Fruit fly (Drosophila melanogaster) whole organism, embryonic: ENCODE results near the gene PNKP.

ENCODE experiments used
- Atf3 ChIP-seq: fragments of 200-800 bp; sonication (Bioruptor generic); optimal IDR thresholded peaks from 3 replicates; lab custom pipeline; 2016; ENCODE audit warnings: missing biosample characterization, missing genetic modification characterization
- CG12219 ChIP-seq: fragments of 200-800 bp; sonication (Bioruptor generic); optimal IDR thresholded peaks from 3 replicates; lab custom pipeline; 2018; ENCODE audit warnings: missing biosample characterization, mild to moderate bottlenecking, missing genetic modification characterization
- CG12299 ChIP-seq: fragments of 200-800 bp; sonication (Bioruptor generic); optimal IDR thresholded peaks from 2 replicates; lab custom pipeline; 2018; ENCODE audit warnings: missing biosample characterization, mild to moderate bottlenecking, missing genetic modification characterization
- CG12659 ChIP-seq: fragments of 200-800 bp; sonication (Bioruptor generic); optimal IDR thresholded peaks from 3 replicates; lab custom pipeline; 2017; ENCODE audit warnings: mild to moderate bottlenecking, missing biosample characterization, missing genetic modification reagents, missing genetic modification characterization
- CG17186 ChIP-seq: fragments of 200-800 bp; sonication (Bioruptor generic); optimal IDR thresholded peaks from 3 replicates; lab custom pipeline; 2017; ENCODE audit warnings: missing biosample characterization, missing genetic modification reagents, missing genetic modification characterization
- CG17328 ChIP-seq: fragments of 200-800 bp; sonication (Bioruptor generic); IDR thresholded peaks from 2 replicates; pipeline ENCODE4 v1.3.6; 2022; ENCODE audit warnings: missing biosample characterization, missing genetic modification characterization
- CG17385 ChIP-seq: fragments of 200-800 bp; sonication (Bioruptor generic); optimal IDR thresholded peaks from 3 replicates; lab custom pipeline; 2018; ENCODE audit warnings: missing biosample characterization, mild to moderate bottlenecking, missing genetic modification characterization
- CG17829 ChIP-seq: fragments of 200-800 bp; optimal IDR thresholded peaks from 2 replicates; lab custom pipeline; 2019; ENCODE audit warnings: missing biosample characterization, mild to moderate bottlenecking, missing genetic modification characterization, moderate library complexity
- CG3065 ChIP-seq: fragments of 200-800 bp; sonication (Bioruptor generic); optimal IDR thresholded peaks from 2 replicates; lab custom pipeline; 2016; ENCODE audit warnings: missing biosample characterization, missing genetic modification characterization
- CG31224 ChIP-seq: fragments of 200-800 bp; sonication (Bioruptor generic); IDR thresholded peaks from 2 replicates; pipeline ENCODE4 v1.3.6; 2022; ENCODE audit warnings: missing biosample characterization, missing genetic modification characterization
- CG4730 ChIP-seq: fragments of 200-800 bp; sonication (Bioruptor generic); IDR thresholded peaks from 2 replicates; pipeline ENCODE4 v1.3.6; 2022; ENCODE audit warnings: missing biosample characterization, missing genetic modification characterization
- CG4854 ChIP-seq: fragments of 200-800 bp; sonication (Bioruptor generic); optimal IDR thresholded peaks from 2 replicates; lab custom pipeline; 2016; ENCODE audit warnings: missing biosample characterization, missing genetic modification characterization, inconsistent platforms
- CG8924 ChIP-seq: fragments of 200-800 bp; optimal IDR thresholded peaks from 3 replicates; lab custom pipeline; 2019; ENCODE audit warnings: missing biosample characterization, mild to moderate bottlenecking, missing genetic modification characterization, moderate library complexity
- CG9817 ChIP-seq: fragments of 200-800 bp; sonication (Bioruptor generic); optimal IDR thresholded peaks from 2 replicates; lab custom pipeline; 2018; ENCODE audit warnings: missing biosample characterization, mild to moderate bottlenecking, missing genetic modification characterization, moderate library complexity
- CHES-1-like ChIP-seq: fragments of 200-800 bp; sonication (Bioruptor generic); optimal IDR thresholded peaks from 2 replicates; lab custom pipeline; 2016; ENCODE audit warnings: missing biosample characterization, missing genetic modification characterization
- CkIIα-i1 ChIP-seq: fragments of 200-800 bp; sonication (Bioruptor generic); IDR thresholded peaks from 2 replicates; pipeline ENCODE4 v1.3.6; 2022; ENCODE audit warnings: missing biosample characterization, missing genetic modification characterization
- CoRest ChIP-seq: fragments of 200-800 bp; sonication (Bioruptor generic); optimal IDR thresholded peaks from 3 replicates; lab custom pipeline; 2018; ENCODE audit warnings: missing biosample characterization, mild to moderate bottlenecking, missing genetic modification characterization, moderate library complexity
- Dad ChIP-seq: fragments of 200-800 bp; sonication (Bioruptor generic); optimal IDR thresholded peaks from 3 replicates; lab custom pipeline; 2016; ENCODE audit warnings: missing biosample characterization, missing genetic modification characterization
- ERR ChIP-seq: fragments of 200-800 bp; sonication (Bioruptor generic); optimal IDR thresholded peaks from 2 replicates; lab custom pipeline; 2016; ENCODE audit warnings: missing biosample characterization, missing genetic modification characterization
- Ets65A ChIP-seq: fragments of 200-800 bp; sonication (Bioruptor generic); peaks from one replicate; lab custom pipeline; 2016; ENCODE audit warnings: missing biosample characterization, missing genetic modification characterization
- Gug ChIP-seq: fragments of 200-800 bp; sonication (Bioruptor generic); IDR thresholded peaks from 4 replicates; pipeline ENCODE4 v1.3.6; 2022; ENCODE audit warnings: missing biosample characterization, missing genetic modification characterization
- Hand ChIP-seq: fragments of 200-800 bp; sonication (Bioruptor generic); optimal IDR thresholded peaks from 2 replicates; lab custom pipeline; 2017; ENCODE audit warnings: mild to moderate bottlenecking, missing biosample characterization, missing genetic modification reagents, missing genetic modification characterization
- HmgZ ChIP-seq: fragments of 200-800 bp; sonication (Bioruptor generic); optimal IDR thresholded peaks from 2 replicates; lab custom pipeline; 2018; ENCODE audit warnings: missing biosample characterization, mild to moderate bottlenecking, missing genetic modification characterization
- Hmr ChIP-seq: fragments of 200-800 bp; sonication (Bioruptor generic); optimal IDR thresholded peaks from 3 replicates; lab custom pipeline; 2017; ENCODE audit warnings: mild to moderate bottlenecking, missing biosample characterization, missing genetic modification reagents, missing genetic modification characterization
- Nf-YA ChIP-seq: fragments of 200-800 bp; sonication (Bioruptor generic); IDR thresholded peaks from 2 replicates; pipeline ENCODE4 v1.3.6; 2022; ENCODE audit warnings: missing biosample characterization, missing genetic modification characterization
- abd-A ChIP-seq: fragments of 200-800 bp; sonication (Bioruptor generic); optimal IDR thresholded peaks from 3 replicates; lab custom pipeline; 2019; ENCODE audit warnings: missing biosample characterization, mild to moderate bottlenecking, missing genetic modification characterization, moderate library complexity
- bowl ChIP-seq: fragments of 200-800 bp; sonication (Bioruptor generic); IDR thresholded peaks from 2 replicates; pipeline ENCODE4 v1.3.6; 2022; ENCODE audit warnings: missing biosample characterization, missing genetic modification characterization
- btn ChIP-seq: fragments of 200-800 bp; sonication (Bioruptor generic); optimal IDR thresholded peaks from 2 replicates; lab custom pipeline; 2016; ENCODE audit warnings: missing biosample characterization, missing genetic modification characterization
- ci ChIP-seq: fragments of 200-800 bp; sonication (Bioruptor generic); IDR thresholded peaks from 3 replicates; pipeline ENCODE4 v1.3.6; 2022; ENCODE audit warnings: missing biosample characterization, missing genetic modification characterization
- cwo ChIP-seq: fragments of 200-800 bp; sonication (Bioruptor generic); optimal IDR thresholded peaks from 3 replicates; lab custom pipeline; 2017; ENCODE audit warnings: missing biosample characterization, missing genetic modification characterization, mild to moderate bottlenecking, moderate library complexity, missing genetic modification reagents
- ems ChIP-seq: fragments of 200-800 bp; sonication (Bioruptor generic); optimal IDR thresholded peaks from 3 replicates; lab custom pipeline; 2016; ENCODE audit warnings: missing biosample characterization, missing genetic modification characterization
- exex ChIP-seq: fragments of 200-800 bp; sonication (Bioruptor generic); optimal IDR thresholded peaks from 4 replicates; lab custom pipeline; 2018; ENCODE audit warnings: missing biosample characterization, mild to moderate bottlenecking, missing genetic modification characterization, moderate library complexity
- gcm ChIP-seq: fragments of 200-800 bp; sonication (Bioruptor generic); optimal IDR thresholded peaks from 2 replicates; lab custom pipeline; 2019; ENCODE audit warnings: missing biosample characterization, mild to moderate bottlenecking, missing genetic modification characterization, moderate library complexity
- gfzf ChIP-seq: fragments of 200-800 bp; sonication (Bioruptor generic); optimal IDR thresholded peaks from 2 replicates; lab custom pipeline; 2016; ENCODE audit warnings: missing biosample characterization, mild to moderate bottlenecking, missing genetic modification characterization, moderate library complexity
- hbn ChIP-seq: fragments of 200-800 bp; sonication (Bioruptor generic); IDR thresholded peaks from 2 replicates; pipeline ENCODE4 v1.3.6; 2022; ENCODE audit warnings: missing biosample characterization, missing genetic modification characterization; ENCODE audit not compliant: partially characterized antibody
- kay ChIP-seq: fragments of 200-800 bp; sonication (Bioruptor generic); optimal IDR thresholded peaks from 2 replicates; lab custom pipeline; 2016; ENCODE audit warnings: missing biosample characterization, missing genetic modification characterization
- knrl ChIP-seq: fragments of 200-800 bp; sonication (Bioruptor generic); IDR thresholded peaks from 3 replicates; pipeline ENCODE4 v1.3.6; 2022; ENCODE audit warnings: missing biosample characterization, missing genetic modification characterization; ENCODE audit not compliant: partially characterized antibody
- nerfin-1 ChIP-seq: fragments of 200-800 bp; sonication (Bioruptor generic); optimal IDR thresholded peaks from 3 replicates; lab custom pipeline; 2019; ENCODE audit warnings: missing biosample characterization, mild to moderate bottlenecking, missing genetic modification characterization, moderate library complexity
- pan ChIP-seq, 4 experiments: fragments of >200 bp in 3 of 4; fragments of 200-800 bp in 1 of 4; sonication (Bioruptor generic) in 1 of 4; optimal IDR thresholded peaks in 3 of 4; IDR thresholded peaks in 1 of 4; 2 replicates each; pipeline versions ENCODE4 v1.3.6 to Lab custom; 2017 to 2022; ENCODE audit warnings: missing biosample characterization in 2 of 4, missing genetic modification characterization in 2 of 4, mixed read lengths in 1 of 4
- pros ChIP-seq: fragments of 200-800 bp; sonication (Bioruptor generic); optimal IDR thresholded peaks from 3 replicates; lab custom pipeline; 2019; ENCODE audit warnings: missing biosample characterization, mild to moderate bottlenecking, missing genetic modification characterization, moderate library complexity
- rib ChIP-seq: fragments of 200-800 bp; sonication (Bioruptor generic); IDR thresholded peaks from 2 replicates; pipeline ENCODE4 v1.3.6; 2022; ENCODE audit warnings: missing biosample characterization, missing genetic modification characterization
- row ChIP-seq: fragments of 200-800 bp; sonication (Bioruptor generic); IDR thresholded peaks from 3 replicates; pipeline ENCODE4 v1.3.6; 2022; ENCODE audit warnings: missing biosample characterization, missing genetic modification characterization
- shn ChIP-seq: fragments of 200-800 bp; sonication (Bioruptor generic); optimal IDR thresholded peaks from 3 replicates; lab custom pipeline; 2016; ENCODE audit warnings: missing biosample characterization, missing genetic modification characterization
- sima ChIP-seq: fragments of 200-800 bp; sonication (Bioruptor generic); optimal IDR thresholded peaks from 2 replicates; lab custom pipeline; 2016; ENCODE audit warnings: missing biosample characterization, missing genetic modification characterization
- sisA ChIP-seq: fragments of 200-800 bp; sonication (Bioruptor generic); IDR thresholded peaks from 2 replicates; pipeline ENCODE4 v1.3.6; 2022; ENCODE audit warnings: missing biosample characterization, missing genetic modification characterization
- so ChIP-seq: fragments of 200-800 bp; sonication (Bioruptor generic); IDR thresholded peaks from 3 replicates; pipeline ENCODE4 v1.3.6; 2022; ENCODE audit warnings: missing biosample characterization, missing genetic modification characterization
- stwl ChIP-seq: fragments of 200-800 bp; sonication (Bioruptor generic); optimal IDR thresholded peaks from 3 replicates; lab custom pipeline; 2018; ENCODE audit warnings: missing biosample characterization, mild to moderate bottlenecking, missing genetic modification characterization, moderate library complexity
- tin ChIP-seq: fragments of 200-800 bp; sonication (Bioruptor generic); optimal IDR thresholded peaks from 3 replicates; lab custom pipeline; 2016; ENCODE audit warnings: missing biosample characterization, missing genetic modification characterization
- tna ChIP-seq: fragments of 200-800 bp; sonication (Bioruptor generic); IDR thresholded peaks from 2 replicates; pipeline ENCODE4 v1.3.6; 2022; ENCODE audit warnings: missing biosample characterization, missing genetic modification characterization; ENCODE audit not compliant: partially characterized antibody
- wor ChIP-seq: fragments of 200-800 bp; sonication (Bioruptor generic); IDR thresholded peaks from 2 replicates; pipeline ENCODE4 v1.3.6; 2022; ENCODE audit warnings: missing biosample characterization, missing genetic modification characterization

The PNKP gene

DNA sequence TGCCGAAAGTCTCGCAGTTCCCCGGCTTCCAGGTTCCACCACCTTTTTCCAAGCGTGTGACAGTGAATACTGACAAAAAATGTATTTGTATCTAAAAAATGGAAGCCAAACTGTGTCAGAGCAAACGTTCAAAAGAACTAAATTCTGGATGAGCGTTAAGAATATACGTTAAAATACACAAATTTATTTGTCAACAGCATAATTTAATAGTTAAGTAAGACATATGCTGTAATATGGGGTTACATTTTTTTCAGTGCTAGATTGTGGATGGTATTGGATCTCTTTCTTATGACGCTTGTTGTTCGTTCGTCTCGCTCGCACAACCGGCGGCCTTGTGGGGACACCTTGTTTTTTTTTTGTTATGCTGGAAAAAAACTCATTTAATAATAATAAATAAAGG, 12.3 kb upstream of the PNKP start (continued):
- TF ChIP-seq CG3065 (peak; percentile 75), Gug (GFP tag; lab: Robert Waterston, UW) (peak; percentile 90), exex (tag; lab: Kevin White, UChicago) (peak; percentile 85), pros (peak; percentile 44), gfzf (GFP tag; lab: Kevin White, UChicago) (peak; percentile 2), CG17186 (GFP tag; lab: Kevin White, UChicago) (peak; percentile 29), rib (GFP tag; lab: Robert Waterston, UW) (peak; percentile 96), nerfin-1 (tag; lab: Kevin White, UChicago) (peak; percentile 83), cwo (peak; percentile 97), HmgZ (tag; lab: Kevin White, UChicago) (peak; percentile 99), CkIIα-i1 (GFP tag; lab: Robert Waterston, UW) (no peak), tin (GFP tag; lab: Kevin White, UChicago) (peak; percentile 97), CG12299 (peak; percentile 94), CG17829 (tag; lab: Kevin White, UChicago) (peak; percentile 88), CG9817 (tag; lab: Kevin White, UChicago) (peak; percentile 96), hbn (no peak), CG17385 (peak; percentile 92), Hmr (GFP tag; lab: Kevin White, UChicago) (peak; percentile 98), Nf-YA (GFP tag; lab: Robert Waterston, UW) (peak; percentile 91), CG4730 (peak; percentile 90), CG12659 (peak; percentile 96), abd-A (tag; lab: Kevin White, UChicago) (peak; percentile 80), so (GFP tag; lab: Robert Waterston, UW) (peak; percentile 90), bowl (GFP tag; lab: Robert Waterston, UW) (peak; percentile 82), CG4854 (GFP tag; lab: Kevin White, UChicago) (peak; percentile 92), CG8924 (tag; lab: Kevin White, UChicago) (peak; percentile 91), Ets65A (GFP tag; lab: Kevin White, UChicago) (peak; percentile 100), ERR (GFP tag; lab: Kevin White, UChicago) (peak; percentile 92), Dad (GFP tag; lab: Kevin White, UChicago) (peak; percentile 94), pan (optimal IDR thresholded peaks at IDR 0.05; lab: Kevin White, UChicago) (no peak), pan (GFP tag; optimal IDR thresholded peaks at IDR 0.05 in 1 of 2, IDR thresholded peaks at IDR 0.05 in 1 of 2) (peak in 1 of 2 experiments; percentile 95), row (peak; percentile 97), sisA (GFP tag; lab: Robert Waterston, UW) (peak; percentile 96), knrl (GFP tag; lab: Robert Waterston, UW) (no peak), CoRest (tag; lab: Kevin White, UChicago) (peak; percentile 92), wor (peak; percentile 81), sima (GFP tag; lab: Kevin White, UChicago) (peak; percentile 88), kay (peak; percentile 96), ems (GFP tag; lab: Kevin White, UChicago) (peak; percentile 95), CHES-1-like (GFP tag; lab: Kevin White, UChicago) (peak; percentile 97), Atf3 (GFP tag; lab: Kevin White, UChicago) (peak; percentile 91), tna (GFP tag; lab: Robert Waterston, UW) (no peak), gcm (peak; percentile 83), stwl (peak; percentile 12), btn (GFP tag; lab: Kevin White, UChicago) (peak; percentile 74), CG31224 (GFP tag; lab: Robert Waterston, UW) (peak; percentile 93), CG17328 (GFP tag; lab: Robert Waterston, UW) (peak; percentile 89), Hand (GFP tag; lab: Kevin White, UChicago) (peak; percentile 94), ci (GFP tag; lab: Robert Waterston, UW) (peak; percentile 96), shn (peak; percentile 96), CG12219 (GFP tag; lab: Kevin White, UChicago) (peak; percentile 94)
